Worm (Caenorhabditis elegans) whole organism, L4 larva: ENCODE measurements around the gene dmsr-15.

ENCODE experiments used
- Y105C5A.15 ChIP-seq: fragments of 200-800 bp; sonication (Bioruptor generic); IDR thresholded peaks from 2 replicates; pipeline ENCODE4 v1.3.6; 2022; ENCODE audit warnings: missing genetic modification characterization, missing compliant biosample characterization
- ZK337.2 ChIP-seq: fragments of 200-800 bp; sonication (Bioruptor generic); IDR thresholded peaks from 2 replicates; pipeline ENCODE4 v1.3.6; 2022; ENCODE audit warnings: missing genetic modification reagents, missing genetic modification characterization, missing compliant biosample characterization
- arid-1 ChIP-seq: fragments of 200-800 bp; sonication (Bioruptor generic); conservative IDR thresholded peaks from 2 replicates; pipeline ENCODE4 v1.3.6; 2022; ENCODE audit warnings: missing genetic modification reagents, missing genetic modification characterization, missing compliant biosample characterization
- egl-27 ChIP-seq: sonication (generic microtip); optimal IDR thresholded peaks from 3 replicates; lab custom pipeline; 2017; ENCODE audit warnings: missing biosample characterization, missing genetic modification reagents, missing genetic modification characterization
- hlh-30 ChIP-seq: sonication (generic microtip); optimal IDR thresholded peaks from 2 replicates; lab custom pipeline; 2017; ENCODE audit warnings: antibody characterized with exemption, mild to moderate bottlenecking, missing genetic modification characterization, missing compliant biosample characterization; ENCODE audit not compliant: insufficient read depth
- mdl-1 ChIP-seq, 2 experiments: fragments of 150-350 bp in 1 of 2; sonication (generic microtip) in 1 of 2; optimal IDR thresholded peaks; 2 replicates each; lab custom pipeline; 2014 to 2017; ENCODE audit warnings: missing biosample characterization in 2 of 2, missing genetic modification characterization in 2 of 2
- nhr-11 ChIP-seq: fragments of 150-350 bp; optimal IDR thresholded peaks from 2 replicates; lab custom pipeline; 2014; ENCODE audit warnings: missing biosample characterization, missing genetic modification characterization
- nhr-237 ChIP-seq: sonication (generic microtip); optimal IDR thresholded peaks from 2 replicates; lab custom pipeline; 2017; ENCODE audit warnings: missing biosample characterization, missing genetic modification characterization
- rbr-2 ChIP-seq: sonication (generic microtip); optimal IDR thresholded peaks from 2 replicates; lab custom pipeline; 2016; ENCODE audit warnings: missing genotype, missing genetic modification characterization, missing compliant biosample characterization
- snpc-4 ChIP-seq: fragments of 150-350 bp; optimal IDR thresholded peaks from 2 replicates; lab custom pipeline; 2014; ENCODE audit warnings: missing biosample characterization, missing genetic modification characterization
- unc-39 ChIP-seq: sonication (generic microtip); optimal IDR thresholded peaks from 2 replicates; lab custom pipeline; 2017; ENCODE audit warnings: missing biosample characterization, missing genetic modification characterization

- TF ChIP-seq arid-1 = no peak
- TF ChIP-seq rbr-2 (tag; lab: Kevin White, UChicago) = peak; percentile 25
- TF ChIP-seq hlh-30 = peak; percentile 0
- no peak for TF ChIP-seq Y105C5A.15 (GFP tag; lab: Robert Waterston, UW)
- no peak for TF ChIP-seq nhr-237 (tag; lab: Kevin White, UChicago)
- TF ChIP-seq snpc-4 (tag; lab: Kevin White, UChicago) = no peak
- no peak for TF ChIP-seq unc-39 (tag; lab: Kevin White, UChicago)
- TF ChIP-seq egl-27 (tag; lab: Kevin White, UChicago) = no peak
- no peak for TF ChIP-seq ZK337.2 (GFP tag; lab: Robert Waterston, UW)
- peak; percentile 18 for TF ChIP-seq nhr-11 (tag; lab: Kevin White, UChicago)
- peak in 1 of 2 experiments; percentile 50 for TF ChIP-seq mdl-1 (tag; optimal IDR thresholded peaks at IDR 0.05; lab: Kevin White, UChicago)
Observed at ce11 chrV:6796894-6797293, 31.8 kb downstream of the dmsr-15 start.
